Fruit fly (Drosophila melanogaster): ENCODE data around the gene Naa30B.

Naa30B gene

dm6 chr3L:1502086-1502893, 30.4 kb upstream of the Naa30B start, which contains the start of the genes hfp and Psa (continued):
- TF ChIP-seq CG11560 (tag; IDR thresholded peaks at IDR 0.05), result peak; percentile 98
- TF ChIP-seq CG1529 (GFP tag; optimal IDR thresholded peaks at IDR 0.05), result no peak
- TF ChIP-seq Elba2 (GFP tag; optimal IDR thresholded peaks at IDR 0.05), result no peak
- peak; percentile 46; the same call in 1 of the 3 replicates for TF ChIP-seq CG34422 (GFP tag; IDR thresholded peaks at IDR 0.05)
- TF ChIP-seq stwl (tag; optimal IDR thresholded peaks at IDR 0.05), result peak; percentile 88
- TF ChIP-seq CG6254 (GFP tag; optimal IDR thresholded peaks at IDR 0.05), result no peak
- peak; percentile 32 for TF ChIP-seq CG17829 (tag; optimal IDR thresholded peaks at IDR 0.05)
- TF ChIP-seq CG43689 (GFP tag; IDR thresholded peaks at IDR 0.05), result no peak
- TF ChIP-seq ara (GFP tag; IDR thresholded peaks at IDR 0.05), result no peak
- no peak for TF ChIP-seq Hey (tag; optimal IDR thresholded peaks at IDR 0.05)
- peak; percentile 50 for TF ChIP-seq CG12659 (GFP tag; optimal IDR thresholded peaks at IDR 0.05)
- TF ChIP-seq CG14710 (tag; optimal IDR thresholded peaks at IDR 0.05), result peak; percentile 27
- TF ChIP-seq CG2116 (GFP tag; optimal IDR thresholded peaks at IDR 0.05), result peak; percentile 66
- TF ChIP-seq trem (tag; optimal IDR thresholded peaks at IDR 0.05), result peak; percentile 54
- TF ChIP-seq CG8924 (tag; optimal IDR thresholded peaks at IDR 0.05), result peak; percentile 42
- TF ChIP-seq btn (GFP tag; optimal IDR thresholded peaks at IDR 0.05), result no peak
- TF ChIP-seq Bgb (GFP tag; IDR thresholded peaks at IDR 0.05; ENCODE audit: partially characterized antibody), result peak; percentile 68
- peak; percentile 90 for TF ChIP-seq CG3995 (GFP tag; optimal IDR thresholded peaks at IDR 0.05)
- TF ChIP-seq CG4617 (GFP tag; optimal IDR thresholded peaks at IDR 0.05; ENCODE audit: borderline replicate concordance), result peak; percentile 61
- TF ChIP-seq pfk (GFP tag; optimal IDR thresholded peaks at IDR 0.05), result peak; percentile 14
- peak; percentile 66 for TF ChIP-seq vnd (GFP tag; IDR thresholded peaks at IDR 0.05; ENCODE audit: partially characterized antibody)
- peak; percentile 40 for TF ChIP-seq CG10267 (tag; optimal IDR thresholded peaks at IDR 0.05)
- TF ChIP-seq E2f2 (GFP tag; IDR thresholded peaks at IDR 0.05), result peak; percentile 83
- TF ChIP-seq bbx (GFP tag; IDR thresholded peaks at IDR 0.05; ENCODE audit: partially characterized antibody), result peak; percentile 83
- TF ChIP-seq BEAF-32 (GFP tag; optimal IDR thresholded peaks at IDR 0.05), result peak; percentile 60
- TF ChIP-seq Doc3 (GFP tag; IDR thresholded peaks at IDR 0.05; ENCODE audit: partially characterized antibody), result peak; percentile 67; the same call in 2 of the 3 replicates
- peak; percentile 2 for TF ChIP-seq B-H2 (GFP tag; optimal IDR thresholded peaks at IDR 0.05)
- peak; percentile 67 for TF ChIP-seq Neu2 (GFP tag; optimal IDR thresholded peaks at IDR 0.05; ENCODE audit: borderline replicate concordance)
- TF ChIP-seq knrl (GFP tag; IDR thresholded peaks at IDR 0.05; ENCODE audit: partially characterized antibody), result peak; percentile 51; the same call in 1 of the 3 replicates
- TF ChIP-seq nmo (GFP tag; optimal IDR thresholded peaks at IDR 0.05), result no peak
- TF ChIP-seq grau (tag; optimal IDR thresholded peaks at IDR 0.05), result peak; percentile 7
- no peak for TF ChIP-seq CG18011 (GFP tag; optimal IDR thresholded peaks at IDR 0.05)
- peak; percentile 70; the same call in 1 of the 3 replicates for TF ChIP-seq hb (GFP tag; IDR thresholded peaks at IDR 0.05; ENCODE audit: partially characterized antibody)
- no peak for TF ChIP-seq pum (GFP tag; optimal IDR thresholded peaks at IDR 0.05)
- peak; percentile 73 for TF ChIP-seq Dll (GFP tag; IDR thresholded peaks at IDR 0.05; ENCODE audit: partially characterized antibody)
- 0 out of 2 replicates have a peak, but pooled peaks have one; percentile 9 for TF ChIP-seq rib (GFP tag; IDR thresholded peaks at IDR 0.05)
- peak; percentile 46 for TF ChIP-seq Ets97D (GFP tag; optimal IDR thresholded peaks at IDR 0.05)
- no peak for TF ChIP-seq CG10321 (GFP tag; IDR thresholded peaks at IDR 0.05)
- TF ChIP-seq Sry-δ (GFP tag; optimal IDR thresholded peaks at IDR 0.05), result peak; percentile 90
- TF ChIP-seq unc-4 (GFP tag; IDR thresholded peaks at IDR 0.05; ENCODE audit: partially characterized antibody), result peak; percentile 62
- TF ChIP-seq NC2β (GFP tag; optimal IDR thresholded peaks at IDR 0.05), result peak; percentile 7
- TF ChIP-seq CG16813 (GFP tag; IDR thresholded peaks at IDR 0.05; ENCODE audit: partially characterized antibody), result peak; percentile 70
- peak; percentile 37; the same call in 1 of the 2 replicates for TF ChIP-seq MBD-R2 (GFP tag; IDR thresholded peaks at IDR 0.05)
- TF ChIP-seq Pdp1 (GFP tag; optimal IDR thresholded peaks at IDR 0.05), result peak in 1 of 2 experiments; percentile 56
- TF ChIP-seq CG13287 (GFP tag; IDR thresholded peaks at IDR 0.05; ENCODE audit: partially characterized antibody), result peak; percentile 84
- peak; percentile 69 for TF ChIP-seq crol (GFP tag; IDR thresholded peaks at IDR 0.05)
- TF ChIP-seq Hr39 (optimal IDR thresholded peaks at IDR 0.05), result no peak

Data from whole organism, embryonic.